Fruit fly (Drosophila melanogaster): Measurements from ENCODE around the gene Nna1.

- TF ChIP-seq CG31224 (GFP tag; IDR thresholded peaks at IDR 0.05) = no peak
- no peak for TF ChIP-seq Asciz (GFP tag; optimal IDR thresholded peaks at IDR 0.05)
Observed at dm6 chrX:13721934-13722333, 29.8 kb downstream of the Nna1 start, which contains the start of the genes Mrgn1 and mus101.
